Fruit fly (Drosophila melanogaster) whole organism, embryonic: Measurements from ENCODE around the gene CAHbeta.

Source experiments
- Aef1 ChIP-seq: fragments of 200-800 bp; sonication (Bioruptor generic); IDR thresholded peaks from 3 replicates; pipeline ENCODE4 v1.3.6; 2022; ENCODE audit warnings: missing biosample characterization, missing genetic modification characterization
- Bteb2 ChIP-seq: fragments of 200-800 bp; sonication (Bioruptor generic); optimal IDR thresholded peaks from 2 replicates; lab custom pipeline; 2016; ENCODE audit warnings: missing biosample characterization, missing genetic modification characterization
- CG1233 ChIP-seq: fragments of 200-800 bp; sonication (Bioruptor generic); optimal IDR thresholded peaks from 4 replicates; lab custom pipeline; 2018; ENCODE audit warnings: missing biosample characterization, mild to moderate bottlenecking, missing genetic modification characterization
- CG14050 ChIP-seq: fragments of 200-800 bp; sonication (Bioruptor generic); IDR thresholded peaks from 3 replicates; pipeline ENCODE4 v1.3.6; 2022; ENCODE audit warnings: missing biosample characterization, missing genetic modification characterization
- CG14667 ChIP-seq: fragments of 200-800 bp; sonication (Bioruptor generic); IDR thresholded peaks from 2 replicates; pipeline ENCODE4 v1.3.6; 2022; ENCODE audit warnings: missing biosample characterization, missing genetic modification characterization
- CG17359 ChIP-seq: fragments of 200-800 bp; sonication (Bioruptor generic); optimal IDR thresholded peaks from 3 replicates; lab custom pipeline; 2018; ENCODE audit warnings: missing biosample characterization, mild to moderate bottlenecking, missing genetic modification characterization, moderate library complexity
- CG18011 ChIP-seq: fragments of 200-800 bp; sonication (Bioruptor generic); optimal IDR thresholded peaks from 2 replicates; lab custom pipeline; 2017; ENCODE audit warnings: missing biosample characterization, missing genetic modification characterization, mild to moderate bottlenecking, moderate library complexity, missing genotype
- CG18764 ChIP-seq: fragments of 200-800 bp; sonication (Bioruptor generic); optimal IDR thresholded peaks from 3 replicates; lab custom pipeline; 2016; ENCODE audit warnings: missing biosample characterization, missing genetic modification characterization
- CG2712 ChIP-seq: fragments of 200-800 bp; optimal IDR thresholded peaks from 3 replicates; lab custom pipeline; 2019; ENCODE audit warnings: missing biosample characterization, mild to moderate bottlenecking, missing genetic modification characterization, moderate library complexity
- CG32767 ChIP-seq: fragments of 200-800 bp; sonication (Bioruptor generic); IDR thresholded peaks from 2 replicates; pipeline ENCODE4 v1.3.6; 2022; ENCODE audit warnings: missing biosample characterization, missing genetic modification characterization
- CG3838 ChIP-seq: fragments of 200-800 bp; sonication (Bioruptor generic); optimal IDR thresholded peaks from 3 replicates; lab custom pipeline; 2016; ENCODE audit warnings: missing biosample characterization, missing genetic modification characterization
- CG3847 ChIP-seq: fragments of 200-800 bp; sonication (Bioruptor generic); IDR thresholded peaks from 2 replicates; pipeline ENCODE4 v1.3.6; 2022; ENCODE audit warnings: missing biosample characterization, missing genetic modification characterization
- CG42726 ChIP-seq: fragments of 200-800 bp; sonication (Bioruptor generic); IDR thresholded peaks from 2 replicates; pipeline ENCODE4 v1.3.6; 2022; ENCODE audit warnings: missing biosample characterization, missing genetic modification characterization; ENCODE audit not compliant: partially characterized antibody
- CG43689 ChIP-seq: fragments of 200-800 bp; sonication (Bioruptor generic); IDR thresholded peaks from 2 replicates; pipeline ENCODE4 v1.3.6; 2022; ENCODE audit warnings: missing biosample characterization, missing genetic modification characterization
- CG7271 ChIP-seq: fragments of 200-800 bp; sonication (Bioruptor generic); optimal IDR thresholded peaks from 2 replicates; lab custom pipeline; 2018; ENCODE audit warnings: missing biosample characterization, mild to moderate bottlenecking, missing genetic modification characterization, moderate library complexity
- CG7839 ChIP-seq: fragments of 200-800 bp; sonication (Bioruptor generic); optimal IDR thresholded peaks from 3 replicates; lab custom pipeline; 2018; ENCODE audit warnings: missing biosample characterization, mild to moderate bottlenecking, missing genetic modification characterization, moderate library complexity
- CG8944 ChIP-seq: fragments of 200-800 bp; sonication (Bioruptor generic); optimal IDR thresholded peaks from 3 replicates; lab custom pipeline; 2016; ENCODE audit warnings: missing biosample characterization, missing genetic modification characterization
- CG9437 ChIP-seq: fragments of 200-800 bp; sonication (Bioruptor generic); optimal IDR thresholded peaks from 2 replicates; lab custom pipeline; 2018; ENCODE audit warnings: missing biosample characterization, mild to moderate bottlenecking, missing genetic modification characterization
- CG9609 ChIP-seq: fragments of 200-800 bp; sonication (Bioruptor generic); optimal IDR thresholded peaks from 3 replicates; lab custom pipeline; 2016; ENCODE audit warnings: missing biosample characterization, missing genetic modification characterization
- CG9876 ChIP-seq: fragments of 200-800 bp; sonication (Bioruptor generic); optimal IDR thresholded peaks from 2 replicates; lab custom pipeline; 2016; ENCODE audit warnings: missing biosample characterization, missing genetic modification characterization
- CoRest ChIP-seq: fragments of 200-800 bp; sonication (Bioruptor generic); optimal IDR thresholded peaks from 3 replicates; lab custom pipeline; 2018; ENCODE audit warnings: missing biosample characterization, mild to moderate bottlenecking, missing genetic modification characterization, moderate library complexity
- CrebB ChIP-seq: fragments of 200-800 bp; sonication (Bioruptor generic); optimal IDR thresholded peaks from 3 replicates; lab custom pipeline; 2018; ENCODE audit warnings: missing biosample characterization, mild to moderate bottlenecking, missing genetic modification characterization
- Doc2 ChIP-seq: fragments of 200-800 bp; sonication (Bioruptor generic); IDR thresholded peaks from 2 replicates; pipeline ENCODE4 v1.3.6; 2022; ENCODE audit warnings: missing biosample characterization, missing genetic modification characterization
- Fer1 ChIP-seq: fragments of 200-800 bp; sonication (Bioruptor generic); optimal IDR thresholded peaks from 2 replicates; lab custom pipeline; 2017; ENCODE audit warnings: missing biosample characterization, mild to moderate bottlenecking, missing genetic modification characterization
- Nf-YA ChIP-seq: fragments of 200-800 bp; sonication (Bioruptor generic); IDR thresholded peaks from 2 replicates; pipeline ENCODE4 v1.3.6; 2022; ENCODE audit warnings: missing biosample characterization, missing genetic modification characterization
- Sry-δ ChIP-seq: fragments of 200-800 bp; sonication (Bioruptor generic); optimal IDR thresholded peaks from 2 replicates; lab custom pipeline; 2016; ENCODE audit warnings: missing biosample characterization, missing genetic modification characterization
- Xbp1 ChIP-seq: fragments of 200-800 bp; sonication (Bioruptor generic); optimal IDR thresholded peaks from 3 replicates; lab custom pipeline; 2016; ENCODE audit warnings: missing biosample characterization, mild to moderate bottlenecking, missing genetic modification characterization
- ap ChIP-seq: fragments of 200-800 bp; sonication (Bioruptor generic); IDR thresholded peaks from 2 replicates; pipeline ENCODE4 v1.3.6; 2022; ENCODE audit warnings: missing biosample characterization, missing genetic modification characterization
- ara ChIP-seq: fragments of 200-800 bp; sonication (Bioruptor generic); IDR thresholded peaks from 2 replicates; pipeline ENCODE4 v1.3.6; 2022; ENCODE audit warnings: missing biosample characterization, missing genetic modification characterization
- ase ChIP-seq: fragments of 200-800 bp; sonication (Bioruptor generic); IDR thresholded peaks from 3 replicates; pipeline ENCODE4 v1.3.6; 2022; ENCODE audit warnings: missing biosample characterization, missing genetic modification characterization
- bowl ChIP-seq: fragments of 200-800 bp; sonication (Bioruptor generic); IDR thresholded peaks from 2 replicates; pipeline ENCODE4 v1.3.6; 2022; ENCODE audit warnings: missing biosample characterization, missing genetic modification characterization
- caup ChIP-seq: fragments of 200-800 bp; sonication (Bioruptor generic); optimal IDR thresholded peaks from 3 replicates; lab custom pipeline; 2017; ENCODE audit warnings: missing biosample characterization, mild to moderate bottlenecking, missing genetic modification characterization, moderate library complexity; ENCODE audit not compliant: severe bottlenecking
- dmrt11E ChIP-seq: fragments of 200-800 bp; sonication (Bioruptor generic); optimal IDR thresholded peaks from 3 replicates; lab custom pipeline; 2018; ENCODE audit warnings: missing biosample characterization, mild to moderate bottlenecking, missing genetic modification characterization, moderate library complexity
- ems ChIP-seq: fragments of 200-800 bp; sonication (Bioruptor generic); optimal IDR thresholded peaks from 3 replicates; lab custom pipeline; 2016; ENCODE audit warnings: missing biosample characterization, missing genetic modification characterization
- fd64A ChIP-seq: fragments of 200-800 bp; sonication (Bioruptor generic); optimal IDR thresholded peaks from 3 replicates; lab custom pipeline; 2018; ENCODE audit warnings: missing biosample characterization, mild to moderate bottlenecking, missing genetic modification characterization
- jing ChIP-seq: fragments of 200-800 bp; sonication (Bioruptor generic); optimal IDR thresholded peaks from 2 replicates; lab custom pipeline; 2018; ENCODE audit warnings: missing biosample characterization, mild to moderate bottlenecking, missing genetic modification characterization
- otp ChIP-seq: fragments of 200-800 bp; sonication (Bioruptor generic); IDR thresholded peaks from 3 replicates; pipeline ENCODE4, ENCODE4 v1.3.6; 2022; ENCODE audit warnings: missing biosample characterization, missing genetic modification characterization
- pnt ChIP-seq: fragments of 200-800 bp; sonication (Bioruptor generic); optimal IDR thresholded peaks from 3 replicates; lab custom pipeline; 2016; ENCODE audit warnings: missing biosample characterization, missing genetic modification characterization
- prd ChIP-seq, 3 experiments: fragments of >200 bp in 2 of 3; fragments of 200-800 bp in 1 of 3; sonication (Bioruptor generic) in 1 of 3; optimal IDR thresholded peaks in 2 of 3; IDR thresholded peaks in 1 of 3; 2 replicates in 2 of 3; 3 replicates in 1 of 3; pipeline versions ENCODE4 v1.3.6 to Lab custom; 2017 to 2022; ENCODE audit warnings: missing biosample characterization in 1 of 3, missing genetic modification characterization in 1 of 3
- sc ChIP-seq, 3 experiments: fragments of >200 bp in 2 of 3; fragments of 200-800 bp in 1 of 3; sonication (Bioruptor generic) in 1 of 3; optimal IDR thresholded peaks; 2 replicates in 2 of 3; 3 replicates in 1 of 3; lab custom pipeline; 2017; ENCODE audit warnings: mild to moderate bottlenecking in 1 of 3, missing biosample characterization in 1 of 3, missing genetic modification characterization in 1 of 3, missing genetic modification reagents in 1 of 3
- sisA ChIP-seq: fragments of 200-800 bp; sonication (Bioruptor generic); IDR thresholded peaks from 2 replicates; pipeline ENCODE4 v1.3.6; 2022; ENCODE audit warnings: missing biosample characterization, missing genetic modification characterization
- sr ChIP-seq: fragments of 200-800 bp; sonication (Bioruptor generic); IDR thresholded peaks from 3 replicates; pipeline ENCODE4 v1.3.6; 2022; ENCODE audit warnings: missing biosample characterization, missing genetic modification characterization
- sug ChIP-seq: fragments of 200-800 bp; optimal IDR thresholded peaks from 2 replicates; lab custom pipeline; 2019; ENCODE audit warnings: missing biosample characterization, mild to moderate bottlenecking, missing genetic modification characterization, moderate library complexity
- zf30C ChIP-seq: fragments of 200-800 bp; sonication (Bioruptor generic); optimal IDR thresholded peaks from 3 replicates; lab custom pipeline; 2018; ENCODE audit warnings: missing biosample characterization, mild to moderate bottlenecking, missing genetic modification characterization

Gene CAHbeta

DNA sequence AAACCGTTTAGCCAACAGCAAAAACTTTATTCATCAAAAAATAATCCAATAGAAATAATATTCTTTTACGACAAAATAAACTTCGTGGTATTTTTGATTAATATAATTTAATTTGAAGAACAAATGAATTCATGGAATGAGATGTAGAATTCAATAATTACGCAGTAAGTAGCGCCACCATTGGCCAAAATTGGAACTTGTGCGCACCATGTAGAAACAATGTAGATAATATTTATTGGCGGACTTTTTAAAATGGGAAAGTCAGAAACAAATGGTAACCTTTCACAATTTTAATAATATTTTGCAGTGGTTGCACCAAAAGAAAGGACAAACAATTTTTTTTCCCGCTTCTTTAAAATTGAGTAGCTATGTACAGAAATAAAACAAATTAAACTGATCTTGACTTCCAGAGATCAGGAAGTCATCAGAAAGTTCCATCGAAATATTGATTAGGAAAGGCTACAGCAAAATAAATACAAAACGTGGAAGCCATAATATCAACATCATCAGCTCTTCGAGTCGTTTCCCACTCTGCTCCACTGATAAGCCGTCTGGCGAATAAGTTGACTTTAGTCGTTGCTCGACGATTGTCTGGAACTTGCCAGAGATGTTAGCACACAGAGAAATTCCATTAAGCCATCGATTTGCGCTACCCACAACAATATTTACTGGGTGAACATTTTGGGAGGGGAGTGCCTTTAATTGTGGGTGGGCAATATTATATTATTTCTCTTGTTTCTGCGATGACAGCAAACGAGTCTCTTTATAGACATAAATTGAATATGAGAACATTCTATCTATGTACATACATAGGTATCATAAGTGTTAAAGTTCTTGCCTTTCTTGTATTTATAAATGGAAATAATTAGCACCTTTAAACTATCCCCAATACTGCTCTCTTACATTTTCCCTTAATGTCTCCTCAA is 547 bp upstream of the CAHbeta start (continued):
- TF ChIP-seq dmrt11E (tag; lab: Kevin White, UChicago) (no peak), prd (optimal IDR thresholded peaks at IDR 0.05; lab: Kevin White, UChicago) (no peak), prd (GFP tag; IDR thresholded peaks at IDR 0.05; lab: Robert Waterston, UW) (no peak), jing (GFP tag; lab: Kevin White, UChicago) (no peak), CG9437 (GFP tag; lab: Kevin White, UChicago) (no peak), CG3847 (GFP tag; lab: Robert Waterston, UW) (0 out of 2 replicates have a peak, but pooled peaks have one; percentile 15), CG43689 (no peak), sr (no peak), CG18011 (GFP tag; lab: Kevin White, UChicago) (no peak), CG7839 (tag; lab: Kevin White, UChicago) (peak; percentile 25), Nf-YA (GFP tag; lab: Robert Waterston, UW) (no peak), CG3838 (GFP tag; lab: Kevin White, UChicago) (no peak), CG32767 (no peak), sc (optimal IDR thresholded peaks at IDR 0.05; lab: Kevin White, UChicago) (no peak), sc (GFP tag; optimal IDR thresholded peaks at IDR 0.05; lab: Kevin White, UChicago) (no peak), fd64A (GFP tag; lab: Kevin White, UChicago) (no peak), Xbp1 (no peak), CG1233 (peak; percentile 6), CG14667 (no peak), CG2712 (tag; lab: Kevin White, UChicago) (peak; percentile 44), zf30C (GFP tag; lab: Kevin White, UChicago) (no peak), CG18764 (GFP tag; lab: Kevin White, UChicago) (no peak), CG42726 (peak; percentile 85), ap (GFP tag; lab: Robert Waterston, UW) (no peak), CG7271 (tag; lab: Kevin White, UChicago) (no peak), ems (GFP tag; lab: Kevin White, UChicago) (peak; percentile 2), Doc2 (no peak), otp (GFP tag; lab: Robert Waterston, UW) (no peak), bowl (GFP tag; lab: Robert Waterston, UW) (no peak), Fer1 (GFP tag; lab: Kevin White, UChicago) (no peak), sug (tag; lab: Kevin White, UChicago) (no peak), CoRest (peak; percentile 24), CG9609 (GFP tag; lab: Kevin White, UChicago) (no peak), CG8944 (GFP tag; lab: Kevin White, UChicago) (no peak), pnt (peak; percentile 10), sisA (GFP tag; lab: Robert Waterston, UW) (no peak), ara (GFP tag; lab: Robert Waterston, UW) (no peak), CrebB (tag; lab: Kevin White, UChicago) (no peak), caup (no peak), ase (GFP tag; lab: Robert Waterston, UW) (no peak), Aef1 (GFP tag; lab: Robert Waterston, UW) (no peak), CG14050 (GFP tag; lab: Robert Waterston, UW) (no peak), CG17359 (tag; lab: Kevin White, UChicago) (no peak), Bteb2 (GFP tag; lab: Kevin White, UChicago) (no peak), Sry-δ (peak; percentile 6), CG9876 (no peak)
